Fruit fly (Drosophila melanogaster) whole organism, embryonic: ENCODE results near the gene CG31459.

Experiments used
- Asciz ChIP-seq: fragments of 200-800 bp; sonication (Bioruptor generic); optimal IDR thresholded peaks from 2 replicates; lab custom pipeline; 2017; ENCODE audit warnings: missing biosample characterization, mild to moderate bottlenecking, missing genetic modification characterization, missing genetic modification reagents
- BtbVII ChIP-seq: fragments of 200-800 bp; sonication (Bioruptor generic); optimal IDR thresholded peaks from 3 replicates; lab custom pipeline; 2017; ENCODE audit warnings: missing biosample characterization, mild to moderate bottlenecking, missing genetic modification characterization
- CG11695 ChIP-seq: fragments of 200-800 bp; sonication (Bioruptor generic); IDR thresholded peaks from 3 replicates; pipeline ENCODE4 v1.3.6; 2022; ENCODE audit warnings: missing biosample characterization, missing genetic modification characterization
- CG12299 ChIP-seq: fragments of 200-800 bp; sonication (Bioruptor generic); optimal IDR thresholded peaks from 2 replicates; lab custom pipeline; 2018; ENCODE audit warnings: missing biosample characterization, mild to moderate bottlenecking, missing genetic modification characterization
- CG12659 ChIP-seq: fragments of 200-800 bp; sonication (Bioruptor generic); optimal IDR thresholded peaks from 3 replicates; lab custom pipeline; 2017; ENCODE audit warnings: mild to moderate bottlenecking, missing biosample characterization, missing genetic modification reagents, missing genetic modification characterization
- CG13287 ChIP-seq: fragments of 200-800 bp; sonication (Bioruptor generic); IDR thresholded peaks from 2 replicates; pipeline ENCODE4 v1.3.6; 2022; ENCODE audit warnings: missing biosample characterization, missing genetic modification characterization; ENCODE audit not compliant: partially characterized antibody
- CG14050 ChIP-seq: fragments of 200-800 bp; sonication (Bioruptor generic); IDR thresholded peaks from 3 replicates; pipeline ENCODE4 v1.3.6; 2022; ENCODE audit warnings: missing biosample characterization, missing genetic modification characterization
- CG14860 ChIP-seq: fragments of 200-800 bp; sonication (Bioruptor generic); IDR thresholded peaks from 3 replicates; pipeline ENCODE4 v1.3.6; 2022; ENCODE audit warnings: missing biosample characterization, missing genetic modification characterization; ENCODE audit not compliant: partially characterized antibody
- CG15601 ChIP-seq: fragments of 200-800 bp; sonication (Bioruptor generic); optimal IDR thresholded peaks from 3 replicates; lab custom pipeline; 2019; ENCODE audit warnings: missing biosample characterization, mild to moderate bottlenecking, missing genetic modification characterization, moderate library complexity
- CG17829 ChIP-seq: fragments of 200-800 bp; optimal IDR thresholded peaks from 2 replicates; lab custom pipeline; 2019; ENCODE audit warnings: missing biosample characterization, mild to moderate bottlenecking, missing genetic modification characterization, moderate library complexity
- CG17912 ChIP-seq: fragments of 200-800 bp; sonication (Bioruptor generic); optimal IDR thresholded peaks from 2 replicates; lab custom pipeline; 2018; ENCODE audit warnings: missing biosample characterization, mild to moderate bottlenecking, missing genetic modification characterization
- CG1792 ChIP-seq: fragments of 200-800 bp; sonication (Bioruptor generic); optimal IDR thresholded peaks from 2 replicates; lab custom pipeline; 2016; ENCODE audit warnings: missing biosample characterization, missing genetic modification characterization
- CG32767 ChIP-seq: fragments of 200-800 bp; sonication (Bioruptor generic); IDR thresholded peaks from 2 replicates; pipeline ENCODE4 v1.3.6; 2022; ENCODE audit warnings: missing biosample characterization, missing genetic modification characterization
- CG32772 ChIP-seq: fragments of 200-800 bp; sonication (Bioruptor generic); IDR thresholded peaks from 2 replicates; pipeline ENCODE4 v1.3.6; 2022; ENCODE audit warnings: missing biosample characterization, missing genetic modification characterization
- CG3726 ChIP-seq: fragments of 200-800 bp; sonication (Bioruptor generic); IDR thresholded peaks from 3 replicates; pipeline ENCODE4, ENCODE4 v1.3.6; 2022; ENCODE audit warnings: missing biosample characterization, missing genetic modification characterization
- CG4360 ChIP-seq: fragments of 200-800 bp; sonication (Bioruptor generic); IDR thresholded peaks from 2 replicates; pipeline ENCODE4 v1.3.6; 2022; ENCODE audit warnings: missing biosample characterization, missing genetic modification characterization
- CG4617 ChIP-seq: fragments of 200-800 bp; sonication (Bioruptor generic); optimal IDR thresholded peaks from 3 replicates; lab custom pipeline; 2016; ENCODE audit warnings: missing biosample characterization, missing genetic modification characterization, borderline replicate concordance
- CG6254 ChIP-seq: fragments of 200-800 bp; sonication (Bioruptor generic); optimal IDR thresholded peaks from 3 replicates; lab custom pipeline; 2017; ENCODE audit warnings: mild to moderate bottlenecking, missing biosample characterization, missing genetic modification reagents, missing genetic modification characterization
- CG7745 ChIP-seq: fragments of 200-800 bp; sonication (Bioruptor generic); optimal IDR thresholded peaks from 2 replicates; lab custom pipeline; 2018; ENCODE audit warnings: missing biosample characterization, mild to moderate bottlenecking, missing genetic modification characterization, moderate library complexity
- CG8478 ChIP-seq: fragments of >200 bp; optimal IDR thresholded peaks from 2 replicates; lab custom pipeline; 2018
- CHES-1-like ChIP-seq: fragments of 200-800 bp; sonication (Bioruptor generic); optimal IDR thresholded peaks from 2 replicates; lab custom pipeline; 2016; ENCODE audit warnings: missing biosample characterization, missing genetic modification characterization
- D19A ChIP-seq: fragments of 200-800 bp; optimal IDR thresholded peaks from 3 replicates; lab custom pipeline; 2019; ENCODE audit warnings: missing biosample characterization, mild to moderate bottlenecking, missing genetic modification characterization, moderate library complexity
- Hand ChIP-seq: fragments of 200-800 bp; sonication (Bioruptor generic); optimal IDR thresholded peaks from 2 replicates; lab custom pipeline; 2017; ENCODE audit warnings: mild to moderate bottlenecking, missing biosample characterization, missing genetic modification reagents, missing genetic modification characterization
- Hmr ChIP-seq: fragments of 200-800 bp; sonication (Bioruptor generic); optimal IDR thresholded peaks from 3 replicates; lab custom pipeline; 2017; ENCODE audit warnings: mild to moderate bottlenecking, missing biosample characterization, missing genetic modification reagents, missing genetic modification characterization
- Nf-YC ChIP-seq: fragments of 200-800 bp; optimal IDR thresholded peaks from 3 replicates; lab custom pipeline; 2019; ENCODE audit warnings: missing biosample characterization, mild to moderate bottlenecking, missing genetic modification characterization, moderate library complexity
- NfI ChIP-seq: fragments of 200-800 bp; sonication (Bioruptor generic); optimal IDR thresholded peaks from 3 replicates; lab custom pipeline; 2018; ENCODE audit warnings: missing biosample characterization, mild to moderate bottlenecking, missing genetic modification characterization, moderate library complexity
- Scr ChIP-seq: fragments of 200-800 bp; sonication (Bioruptor generic); IDR thresholded peaks from 2 replicates; pipeline ENCODE4 v1.3.6; 2022; ENCODE audit warnings: missing biosample characterization, missing genetic modification characterization; ENCODE audit not compliant: partially characterized antibody
- YL-1 ChIP-seq: fragments of 200-800 bp; sonication (Bioruptor generic); optimal IDR thresholded peaks from 3 replicates; lab custom pipeline; 2017; ENCODE audit warnings: missing biosample characterization, mild to moderate bottlenecking, missing genetic modification characterization
- al ChIP-seq: fragments of 200-800 bp; sonication (Bioruptor generic); IDR thresholded peaks from 2 replicates; pipeline ENCODE4 v1.3.6; 2022; ENCODE audit warnings: missing biosample characterization, missing genetic modification characterization
- bigmax ChIP-seq: fragments of 200-800 bp; sonication (Bioruptor generic); optimal IDR thresholded peaks from 2 replicates; lab custom pipeline; 2018; ENCODE audit warnings: missing biosample characterization, mild to moderate bottlenecking, missing genetic modification characterization
- cas ChIP-seq: fragments of 200-800 bp; sonication (Bioruptor generic); IDR thresholded peaks from 2 replicates; pipeline ENCODE4 v1.3.6; 2022; ENCODE audit warnings: missing biosample characterization, missing genetic modification characterization
- chm ChIP-seq: fragments of 200-800 bp; sonication (Bioruptor generic); IDR thresholded peaks from 2 replicates; pipeline ENCODE4 v1.3.6; 2022; ENCODE audit warnings: missing biosample characterization, missing genetic modification characterization
- crol ChIP-seq: fragments of 200-800 bp; sonication (Bioruptor generic); IDR thresholded peaks from 2 replicates; pipeline ENCODE4 v1.3.6; 2022; ENCODE audit warnings: missing biosample characterization, missing genetic modification characterization
- crp ChIP-seq, 2 experiments: fragments of 200-800 bp; sonication (Bioruptor generic); optimal IDR thresholded peaks; 2 replicates in 1 of 2; 3 replicates in 1 of 2; lab custom pipeline; 2017; ENCODE audit warnings: missing biosample characterization in 2 of 2, missing genetic modification characterization in 2 of 2, mild to moderate bottlenecking in 1 of 2, moderate library complexity in 1 of 2
- dmrt99B ChIP-seq: fragments of 200-800 bp; sonication (Bioruptor generic); optimal IDR thresholded peaks from 2 replicates; lab custom pipeline; 2018; ENCODE audit warnings: missing biosample characterization, mild to moderate bottlenecking, missing genetic modification characterization, moderate library complexity
- fd102C ChIP-seq: fragments of 200-800 bp; sonication (Bioruptor generic); optimal IDR thresholded peaks from 2 replicates; lab custom pipeline; 2018; ENCODE audit warnings: missing biosample characterization, mild to moderate bottlenecking, missing genetic modification characterization, moderate library complexity
- jigr1 ChIP-seq: fragments of 200-800 bp; sonication (Bioruptor generic); IDR thresholded peaks from 3 replicates; pipeline ENCODE4 v1.3.6; 2022; ENCODE audit warnings: missing biosample characterization, missing genetic modification characterization
- kni ChIP-seq: fragments of 200-800 bp; sonication (Bioruptor generic); optimal IDR thresholded peaks from 3 replicates; lab custom pipeline; 2017; ENCODE audit warnings: mild to moderate bottlenecking, missing biosample characterization, missing genetic modification reagents, missing genetic modification characterization
- knrl ChIP-seq: fragments of 200-800 bp; sonication (Bioruptor generic); IDR thresholded peaks from 3 replicates; pipeline ENCODE4 v1.3.6; 2022; ENCODE audit warnings: missing biosample characterization, missing genetic modification characterization; ENCODE audit not compliant: partially characterized antibody
- lola ChIP-seq, 3 experiments: fragments of >200 bp in 2 of 3; fragments of 200-800 bp in 1 of 3; sonication (Bioruptor generic) in 1 of 3; optimal IDR thresholded peaks; 2 replicates each; lab custom pipeline; 2017 to 2019; ENCODE audit warnings: missing biosample characterization in 3 of 3, missing genetic modification characterization in 3 of 3, mild to moderate bottlenecking in 1 of 3, moderate library complexity in 1 of 3
- mirr ChIP-seq: fragments of 200-800 bp; sonication (Bioruptor generic); optimal IDR thresholded peaks from 3 replicates; lab custom pipeline; 2018; ENCODE audit warnings: missing biosample characterization, mild to moderate bottlenecking, missing genetic modification characterization
- oc ChIP-seq: fragments of 200-800 bp; sonication (Bioruptor generic); optimal IDR thresholded peaks from 2 replicates; lab custom pipeline; 2018; ENCODE audit warnings: missing biosample characterization, mild to moderate bottlenecking, missing genetic modification characterization, moderate library complexity
- pb ChIP-seq: fragments of 200-800 bp; sonication (Bioruptor generic); optimal IDR thresholded peaks from 3 replicates; lab custom pipeline; 2016; ENCODE audit warnings: missing biosample characterization, missing genetic modification characterization
- sd ChIP-seq: fragments of 200-800 bp; sonication (Bioruptor generic); optimal IDR thresholded peaks from 3 replicates; lab custom pipeline; 2018; ENCODE audit warnings: missing biosample characterization, mild to moderate bottlenecking, missing genetic modification characterization, moderate library complexity
- sna ChIP-seq: fragments of 200-800 bp; sonication (Bioruptor generic); IDR thresholded peaks from 2 replicates; pipeline ENCODE4 v1.3.6; 2022; ENCODE audit warnings: missing biosample characterization, missing genetic modification characterization; ENCODE audit not compliant: partially characterized antibody
- tin ChIP-seq: fragments of 200-800 bp; sonication (Bioruptor generic); optimal IDR thresholded peaks from 3 replicates; lab custom pipeline; 2016; ENCODE audit warnings: missing biosample characterization, missing genetic modification characterization
- z ChIP-seq: fragments of 200-800 bp; sonication (Bioruptor generic); IDR thresholded peaks from 3 replicates; pipeline ENCODE4 v1.3.6; 2022; ENCODE audit warnings: missing biosample characterization, missing genetic modification characterization
- zfh1 ChIP-seq: fragments of 200-800 bp; sonication (Bioruptor generic); IDR thresholded peaks from 3 replicates; pipeline ENCODE4 v1.3.6; 2022; ENCODE audit warnings: missing biosample characterization, missing genetic modification characterization
- zfh2 ChIP-seq: fragments of 200-800 bp; sonication (Bioruptor generic); optimal IDR thresholded peaks from 2 replicates; lab custom pipeline; 2016; ENCODE audit warnings: missing biosample characterization, missing genetic modification characterization

CG31459 gene

dm6 chr3R:19836687-19837086, 4.0 kb upstream of the CG31459 start, which contains the start of gene bnl (continued):
- TF ChIP-seq dmrt99B (tag; lab: Kevin White, UChicago), result peak; percentile 23
- TF ChIP-seq crp (GFP tag; optimal IDR thresholded peaks at IDR 0.05; lab: Kevin White, UChicago), result peak in 1 of 2 experiments; percentile 60
- TF ChIP-seq CG14860 (GFP tag; lab: Robert Waterston, UW), result peak; percentile 41; the same call in 1 of the 3 replicates
- TF ChIP-seq jigr1 (GFP tag; lab: Robert Waterston, UW), result no peak
- TF ChIP-seq z (GFP tag; lab: Robert Waterston, UW), result no peak
- TF ChIP-seq Scr (GFP tag; lab: Robert Waterston, UW), result peak; percentile 56
- peak; percentile 62 for TF ChIP-seq sd (tag; lab: Kevin White, UChicago)
- peak; percentile 53 for TF ChIP-seq sna (GFP tag; lab: Robert Waterston, UW)
- peak; percentile 14 for TF ChIP-seq CG7745 (tag; lab: Kevin White, UChicago)
- TF ChIP-seq D19A (tag; lab: Kevin White, UChicago), result peak; percentile 22
- TF ChIP-seq CG12299, result peak; percentile 49
- TF ChIP-seq CG12659, result peak; percentile 13
- TF ChIP-seq chm, result peak; percentile 84
- peak; percentile 38 for TF ChIP-seq knrl (GFP tag; lab: Robert Waterston, UW)
- TF ChIP-seq CG14050 (GFP tag; lab: Robert Waterston, UW), result peak; percentile 43; the same call in 1 of the 3 replicates
- no peak for TF ChIP-seq cas (GFP tag; lab: Robert Waterston, UW)
- peak; percentile 60 for TF ChIP-seq oc (tag; lab: Kevin White, UChicago)
- peak; percentile 51; the same call in 1 of the 2 replicates for TF ChIP-seq CG4360
- TF ChIP-seq CG17829 (tag; lab: Kevin White, UChicago), result peak; percentile 67
- TF ChIP-seq CG1792, result no peak
- no peak for TF ChIP-seq YL-1 (GFP tag; lab: Kevin White, UChicago)
- TF ChIP-seq lola (GFP tag; optimal IDR thresholded peaks at IDR 0.05; lab: Kevin White, UChicago), result no peak
- TF ChIP-seq zfh1, result 0 out of 3 replicates have a peak, but pooled peaks have one; percentile 32
- TF ChIP-seq al (GFP tag; lab: Robert Waterston, UW), result no peak
- no peak for TF ChIP-seq CG4617 (GFP tag; lab: Kevin White, UChicago)
- TF ChIP-seq CG32767, result peak; percentile 66; the same call in 1 of the 2 replicates
- TF ChIP-seq CG8478 (lab: Kevin White, UChicago), result peak; percentile 93
- TF ChIP-seq CHES-1-like, result peak; percentile 36
- TF ChIP-seq Nf-YC, result peak; percentile 64
- no peak for TF ChIP-seq zfh2
- TF ChIP-seq CG13287 (GFP tag; lab: Robert Waterston, UW), result peak; percentile 63
- TF ChIP-seq mirr (GFP tag; lab: Kevin White, UChicago), result peak; percentile 83
- peak; percentile 48 for TF ChIP-seq fd102C (GFP tag; lab: Kevin White, UChicago)
- peak; percentile 78 for TF ChIP-seq kni
- TF ChIP-seq NfI (GFP tag; lab: Kevin White, UChicago), result peak; percentile 29
- peak; percentile 15 for TF ChIP-seq tin (GFP tag; lab: Kevin White, UChicago)
- TF ChIP-seq pb (GFP tag; lab: Kevin White, UChicago), result peak; percentile 72
- TF ChIP-seq Asciz (GFP tag; lab: Kevin White, UChicago), result peak; percentile 6
- peak; percentile 58; the same call in 2 of the 3 replicates for TF ChIP-seq CG11695 (GFP tag; lab: Robert Waterston, UW)
- TF ChIP-seq CG15601, result peak; percentile 2
- TF ChIP-seq CG3726 (GFP tag; lab: Robert Waterston, UW), result 0 out of 3 replicates have a peak, but pooled peaks have one; percentile 7
- TF ChIP-seq Hand (GFP tag; lab: Kevin White, UChicago), result peak; percentile 6
- peak; percentile 16 for TF ChIP-seq CG6254 (GFP tag; lab: Kevin White, UChicago)
- peak; percentile 42 for TF ChIP-seq bigmax (GFP tag; lab: Kevin White, UChicago)
- TF ChIP-seq CG17912, result peak; percentile 73
- TF ChIP-seq crol (GFP tag; lab: Robert Waterston, UW), result peak; percentile 82
- no peak for TF ChIP-seq CG32772 (GFP tag; lab: Robert Waterston, UW)
- peak; percentile 38 for TF ChIP-seq BtbVII (GFP tag; lab: Kevin White, UChicago)
- TF ChIP-seq Hmr (GFP tag; lab: Kevin White, UChicago), result peak; percentile 54
